Fruit fly (Drosophila melanogaster) whole organism, embryonic: Measurements from ENCODE around the gene a10.

Source experiments
- CG1024 ChIP-seq: fragments of 200-800 bp; sonication (Bioruptor generic); IDR thresholded peaks from 2 replicates; pipeline ENCODE4 v1.3.6; 2022; ENCODE audit warnings: missing biosample characterization, missing genetic modification characterization
- CG10959 ChIP-seq: fragments of 200-800 bp; sonication (Bioruptor generic); IDR thresholded peaks from 2 replicates; pipeline ENCODE4 v1.3.6; 2022; ENCODE audit warnings: missing biosample characterization, missing genetic modification characterization
- CG11085 ChIP-seq: fragments of 200-800 bp; sonication (Bioruptor generic); IDR thresholded peaks from 2 replicates; pipeline ENCODE4 v1.3.6; 2022; ENCODE audit warnings: missing biosample characterization, missing genetic modification characterization
- CG12104 ChIP-seq: fragments of 200-800 bp; sonication (Bioruptor generic); optimal IDR thresholded peaks from 3 replicates; lab custom pipeline; 2016; ENCODE audit warnings: missing biosample characterization, missing genetic modification characterization
- CG1233 ChIP-seq: fragments of 200-800 bp; sonication (Bioruptor generic); optimal IDR thresholded peaks from 4 replicates; lab custom pipeline; 2018; ENCODE audit warnings: missing biosample characterization, mild to moderate bottlenecking, missing genetic modification characterization
- CG12744 ChIP-seq: fragments of 200-800 bp; sonication (Bioruptor generic); optimal IDR thresholded peaks from 2 replicates; lab custom pipeline; 2016; ENCODE audit warnings: missing biosample characterization, missing genetic modification characterization
- CG14860 ChIP-seq: fragments of 200-800 bp; sonication (Bioruptor generic); IDR thresholded peaks from 3 replicates; pipeline ENCODE4 v1.3.6; 2022; ENCODE audit warnings: missing biosample characterization, missing genetic modification characterization; ENCODE audit not compliant: partially characterized antibody
- CG15696 ChIP-seq: fragments of 200-800 bp; sonication (Bioruptor generic); optimal IDR thresholded peaks from 2 replicates; lab custom pipeline; 2019; ENCODE audit warnings: missing biosample characterization, mild to moderate bottlenecking, missing genetic modification characterization, moderate library complexity
- CG16863 ChIP-seq: fragments of 200-800 bp; sonication (Bioruptor generic); optimal IDR thresholded peaks from 3 replicates; lab custom pipeline; 2016; ENCODE audit warnings: missing biosample characterization, missing genetic modification characterization
- CG17612 ChIP-seq: fragments of 200-800 bp; sonication (Bioruptor generic); IDR thresholded peaks from 2 replicates; pipeline ENCODE4 v1.3.6; 2022; ENCODE audit warnings: missing biosample characterization, missing genetic modification characterization
- CG1792 ChIP-seq: fragments of 200-800 bp; sonication (Bioruptor generic); optimal IDR thresholded peaks from 2 replicates; lab custom pipeline; 2016; ENCODE audit warnings: missing biosample characterization, missing genetic modification characterization
- CG2889 ChIP-seq: fragments of 200-800 bp; sonication (Bioruptor generic); IDR thresholded peaks from 3 replicates; pipeline ENCODE4 v1.3.6; 2022; ENCODE audit warnings: missing biosample characterization, missing genetic modification characterization
- CG3065 ChIP-seq: fragments of 200-800 bp; sonication (Bioruptor generic); optimal IDR thresholded peaks from 2 replicates; lab custom pipeline; 2016; ENCODE audit warnings: missing biosample characterization, missing genetic modification characterization
- CG34376 ChIP-seq: fragments of 200-800 bp; sonication (Bioruptor generic); optimal IDR thresholded peaks from 2 replicates; lab custom pipeline; 2018; ENCODE audit warnings: missing biosample characterization, mild to moderate bottlenecking, missing genetic modification characterization
- CG5180 ChIP-seq: fragments of 200-800 bp; sonication (Bioruptor generic); optimal IDR thresholded peaks from 3 replicates; lab custom pipeline; 2017; ENCODE audit warnings: missing biosample characterization, missing genetic modification characterization, mild to moderate bottlenecking, moderate library complexity, missing genetic modification reagents
- CG6654 ChIP-seq: fragments of 200-800 bp; sonication (Bioruptor generic); optimal IDR thresholded peaks from 2 replicates; lab custom pipeline; 2017; ENCODE audit warnings: missing biosample characterization, mild to moderate bottlenecking, missing genetic modification characterization
- CG7963 ChIP-seq: fragments of 200-800 bp; sonication (Bioruptor generic); IDR thresholded peaks from 3 replicates; pipeline ENCODE4 v1.3.6; 2022; ENCODE audit warnings: missing biosample characterization, missing genetic modification characterization; ENCODE audit not compliant: partially characterized antibody
- Ets65A ChIP-seq: fragments of 200-800 bp; sonication (Bioruptor generic); peaks from one replicate; lab custom pipeline; 2016; ENCODE audit warnings: missing biosample characterization, missing genetic modification characterization
- Fer2 ChIP-seq: fragments of 200-800 bp; sonication (Bioruptor generic); optimal IDR thresholded peaks from 2 replicates; lab custom pipeline; 2018; ENCODE audit warnings: missing biosample characterization, mild to moderate bottlenecking, missing genetic modification characterization, moderate library complexity
- HLH3B ChIP-seq: fragments of 200-800 bp; sonication (Bioruptor generic); IDR thresholded peaks from 2 replicates; pipeline ENCODE4 v1.3.6; 2022; ENCODE audit warnings: missing biosample characterization, missing genetic modification characterization
- Hand ChIP-seq: fragments of 200-800 bp; sonication (Bioruptor generic); optimal IDR thresholded peaks from 2 replicates; lab custom pipeline; 2017; ENCODE audit warnings: mild to moderate bottlenecking, missing biosample characterization, missing genetic modification reagents, missing genetic modification characterization
- Hr78 ChIP-seq, 2 experiments: fragments of 200-800 bp in 1 of 2; fragments of >200 bp in 1 of 2; sonication (Bioruptor generic) in 1 of 2; optimal IDR thresholded peaks; 2 replicates each; lab custom pipeline; 2017 to 2019; ENCODE audit warnings: missing biosample characterization in 2 of 2, missing genetic modification characterization in 2 of 2, mild to moderate bottlenecking in 1 of 2, moderate library complexity in 1 of 2
- Lim3 ChIP-seq: fragments of 200-800 bp; sonication (Bioruptor generic); IDR thresholded peaks from 2 replicates; pipeline ENCODE4 v1.3.6; 2022; ENCODE audit warnings: missing biosample characterization, missing genetic modification characterization
- Max ChIP-seq: fragments of 200-800 bp; sonication (Bioruptor generic); optimal IDR thresholded peaks from 2 replicates; lab custom pipeline; 2016; ENCODE audit warnings: missing biosample characterization, mild to moderate bottlenecking, missing genetic modification characterization
- NC2α ChIP-seq: fragments of 200-800 bp; sonication (Bioruptor generic); optimal IDR thresholded peaks from 2 replicates; lab custom pipeline; 2016; ENCODE audit warnings: missing biosample characterization, missing genetic modification characterization
- Nf-YA ChIP-seq: fragments of 200-800 bp; sonication (Bioruptor generic); IDR thresholded peaks from 2 replicates; pipeline ENCODE4 v1.3.6; 2022; ENCODE audit warnings: missing biosample characterization, missing genetic modification characterization
- Side ChIP-seq: fragments of 200-800 bp; sonication (Bioruptor generic); optimal IDR thresholded peaks from 2 replicates; lab custom pipeline; 2016; ENCODE audit warnings: missing biosample characterization, missing genetic modification characterization
- Trl ChIP-seq, 3 experiments: fragments of >200 bp in 2 of 3; fragments of 200-800 bp in 1 of 3; sonication (Bioruptor generic) in 1 of 3; optimal IDR thresholded peaks; 2 replicates in 1 of 3; 3 replicates in 2 of 3; lab custom pipeline; 2016 to 2017; ENCODE audit warnings: missing biosample characterization in 1 of 3, missing genetic modification characterization in 1 of 3
- al ChIP-seq: fragments of 200-800 bp; sonication (Bioruptor generic); IDR thresholded peaks from 2 replicates; pipeline ENCODE4 v1.3.6; 2022; ENCODE audit warnings: missing biosample characterization, missing genetic modification characterization
- ato ChIP-seq: fragments of 200-800 bp; sonication (Bioruptor generic); IDR thresholded peaks from 2 replicates; pipeline ENCODE4 v1.3.6; 2022; ENCODE audit warnings: missing biosample characterization, missing genetic modification characterization; ENCODE audit not compliant: partially characterized antibody
- bab2 ChIP-seq: fragments of 200-800 bp; sonication (Bioruptor generic); optimal IDR thresholded peaks from 2 replicates; lab custom pipeline; 2016; ENCODE audit warnings: missing biosample characterization, missing genetic modification characterization
- cas ChIP-seq: fragments of 200-800 bp; sonication (Bioruptor generic); IDR thresholded peaks from 2 replicates; pipeline ENCODE4 v1.3.6; 2022; ENCODE audit warnings: missing biosample characterization, missing genetic modification characterization
- danr ChIP-seq: fragments of 200-800 bp; sonication (Bioruptor generic); IDR thresholded peaks from 2 replicates; pipeline ENCODE4 v1.3.6; 2022; ENCODE audit warnings: missing biosample characterization, missing genetic modification characterization
- gem ChIP-seq: fragments of 200-800 bp; sonication (Bioruptor generic); optimal IDR thresholded peaks from 2 replicates; lab custom pipeline; 2019; ENCODE audit warnings: missing biosample characterization, mild to moderate bottlenecking, missing genetic modification characterization, moderate library complexity
- hkb ChIP-seq, 2 experiments: fragments of 200-800 bp in 1 of 2; fragments of >200 bp in 1 of 2; sonication (Bioruptor generic) in 1 of 2; IDR thresholded peaks in 1 of 2; optimal IDR thresholded peaks in 1 of 2; 2 replicates each; pipeline versions ENCODE4 v1.3.6 to Lab custom; 2017 to 2022; ENCODE audit warnings: missing biosample characterization in 1 of 2, missing genetic modification characterization in 1 of 2
- inv ChIP-seq: fragments of 200-800 bp; sonication (Bioruptor generic); IDR thresholded peaks from 2 replicates; pipeline ENCODE4 v1.3.6; 2022; ENCODE audit warnings: missing biosample characterization, missing genetic modification characterization; ENCODE audit not compliant: partially characterized antibody
- lbe ChIP-seq: fragments of 200-800 bp; sonication (Bioruptor generic); optimal IDR thresholded peaks from 2 replicates; lab custom pipeline; 2016; ENCODE audit warnings: missing biosample characterization, mild to moderate bottlenecking, missing genetic modification characterization
- mirr ChIP-seq: fragments of 200-800 bp; sonication (Bioruptor generic); optimal IDR thresholded peaks from 3 replicates; lab custom pipeline; 2018; ENCODE audit warnings: missing biosample characterization, mild to moderate bottlenecking, missing genetic modification characterization
- nau ChIP-seq: fragments of 200-800 bp; sonication (Bioruptor generic); optimal IDR thresholded peaks from 3 replicates; lab custom pipeline; 2017; ENCODE audit warnings: missing biosample characterization, mild to moderate bottlenecking, missing genetic modification characterization, missing genetic modification reagents
- pb ChIP-seq: fragments of 200-800 bp; sonication (Bioruptor generic); optimal IDR thresholded peaks from 3 replicates; lab custom pipeline; 2016; ENCODE audit warnings: missing biosample characterization, missing genetic modification characterization
- phol ChIP-seq: fragments of 200-800 bp; sonication (Bioruptor generic); optimal IDR thresholded peaks from 3 replicates; lab custom pipeline; 2018; ENCODE audit warnings: missing biosample characterization, mild to moderate bottlenecking, missing genetic modification characterization, moderate library complexity
- pita ChIP-seq: fragments of 200-800 bp; sonication (Bioruptor generic); optimal IDR thresholded peaks from 2 replicates; lab custom pipeline; 2017; ENCODE audit warnings: missing biosample characterization, mild to moderate bottlenecking, missing genetic modification characterization
- pnt ChIP-seq: fragments of 200-800 bp; sonication (Bioruptor generic); optimal IDR thresholded peaks from 3 replicates; lab custom pipeline; 2016; ENCODE audit warnings: missing biosample characterization, missing genetic modification characterization
- psq ChIP-seq: fragments of 200-800 bp; sonication (Bioruptor generic); optimal IDR thresholded peaks from 2 replicates; lab custom pipeline; 2017; ENCODE audit warnings: missing biosample characterization, missing genetic modification characterization
- run ChIP-seq: fragments of 200-800 bp; sonication (Bioruptor generic); optimal IDR thresholded peaks from 3 replicates; lab custom pipeline; 2018; ENCODE audit warnings: missing biosample characterization, mild to moderate bottlenecking, missing genetic modification characterization
- tap ChIP-seq: fragments of 200-800 bp; optimal IDR thresholded peaks from 3 replicates; lab custom pipeline; 2019; ENCODE audit warnings: missing biosample characterization, mild to moderate bottlenecking, missing genetic modification characterization, moderate library complexity
- toy ChIP-seq: fragments of 200-800 bp; sonication (Bioruptor generic); IDR thresholded peaks from 2 replicates; pipeline ENCODE4 v1.3.6; 2022; ENCODE audit warnings: missing biosample characterization, missing genetic modification characterization
- trem ChIP-seq: fragments of 200-800 bp; optimal IDR thresholded peaks from 3 replicates; lab custom pipeline; 2019; ENCODE audit warnings: missing biosample characterization, mild to moderate bottlenecking, missing genetic modification characterization, moderate library complexity

a10 gene

dm6 chr3L:17009715-17010491, 13.6 kb downstream of the a10 start (continued):
- TF ChIP-seq bab2, result peak; percentile 23
- no peak for TF ChIP-seq CG6654
- no peak for TF ChIP-seq pita
- TF ChIP-seq Nf-YA (GFP tag; lab: Robert Waterston, UW), result no peak
- no peak for TF ChIP-seq danr (GFP tag; lab: Robert Waterston, UW)
- TF ChIP-seq CG12744 (GFP tag; lab: Kevin White, UChicago), result no peak
- TF ChIP-seq CG1233 (GFP tag; lab: Kevin White, UChicago), result peak; percentile 21
- peak; percentile 63 for TF ChIP-seq CG5180 (GFP tag; lab: Kevin White, UChicago)
- no peak for TF ChIP-seq CG2889 (GFP tag; lab: Robert Waterston, UW)
- TF ChIP-seq hkb (optimal IDR thresholded peaks at IDR 0.05; lab: Kevin White, UChicago), result no peak
- 0 out of 2 replicates have a peak, but pooled peaks have one; percentile 31 for TF ChIP-seq hkb (GFP tag; IDR thresholded peaks at IDR 0.05; lab: Robert Waterston, UW)
- peak; percentile 32 for TF ChIP-seq run (tag; lab: Kevin White, UChicago)
- TF ChIP-seq Side (GFP tag; lab: Kevin White, UChicago), result no peak
- no peak for TF ChIP-seq NC2α (GFP tag; lab: Kevin White, UChicago)
- TF ChIP-seq CG7963 (GFP tag; lab: Robert Waterston, UW), result 0 out of 3 replicates have a peak, but pooled peaks have one; percentile 45
- TF ChIP-seq CG1024 (GFP tag; lab: Robert Waterston, UW), result no peak
- peak; percentile 96 for TF ChIP-seq mirr (GFP tag; lab: Kevin White, UChicago)
- no peak for TF ChIP-seq Lim3 (GFP tag; lab: Robert Waterston, UW)
- no peak for TF ChIP-seq CG14860 (GFP tag; lab: Robert Waterston, UW)
- no peak for TF ChIP-seq toy (GFP tag; lab: Robert Waterston, UW)
- TF ChIP-seq HLH3B (GFP tag; lab: Robert Waterston, UW), result peak; percentile 28; the same call in 1 of the 2 replicates
- TF ChIP-seq CG3065 (GFP tag; lab: Kevin White, UChicago), result no peak
- peak; percentile 45 for TF ChIP-seq Hand (GFP tag; lab: Kevin White, UChicago)
- 0 out of 2 replicates have a peak, but pooled peaks have one; percentile 8 for TF ChIP-seq CG11085
- no peak for TF ChIP-seq Fer2
- peak; percentile 56 for TF ChIP-seq pb
- no peak for TF ChIP-seq cas (GFP tag; lab: Robert Waterston, UW)
- no peak for TF ChIP-seq tap (tag; lab: Kevin White, UChicago)
- TF ChIP-seq CG1792 (GFP tag; lab: Kevin White, UChicago), result peak; percentile 14
- TF ChIP-seq CG10959 (GFP tag; lab: Robert Waterston, UW), result no peak
- TF ChIP-seq al (GFP tag; lab: Robert Waterston, UW), result peak; percentile 24; the same call in 1 of the 2 replicates
- TF ChIP-seq nau (GFP tag; lab: Kevin White, UChicago), result peak; percentile 14
- TF ChIP-seq Max (GFP tag; lab: Kevin White, UChicago), result peak; percentile 41
- peak; percentile 61 for TF ChIP-seq gem
- peak; percentile 26 for TF ChIP-seq CG15696 (tag; lab: Kevin White, UChicago)
- TF ChIP-seq trem (tag; lab: Kevin White, UChicago), result no peak
- peak; percentile 43 to 54 for TF ChIP-seq Trl (optimal IDR thresholded peaks at IDR 0.05; lab: Kevin White, UChicago)
- no peak for TF ChIP-seq Trl (GFP tag; optimal IDR thresholded peaks at IDR 0.05; lab: Kevin White, UChicago)
- no peak for TF ChIP-seq CG12104 (GFP tag; lab: Kevin White, UChicago)
- TF ChIP-seq Hr78 (GFP tag; optimal IDR thresholded peaks at IDR 0.05; lab: Kevin White, UChicago), result peak in 1 of 2 experiments; percentile 81
- no peak for TF ChIP-seq psq
- peak; percentile 95 for TF ChIP-seq CG34376
- peak; percentile 91 for TF ChIP-seq Ets65A
- no peak for TF ChIP-seq CG17612 (GFP tag; lab: Robert Waterston, UW)
- TF ChIP-seq pnt (GFP tag; lab: Kevin White, UChicago), result no peak
- TF ChIP-seq phol (tag; lab: Kevin White, UChicago), result peak; percentile 20
- no peak for TF ChIP-seq CG16863 (GFP tag; lab: Kevin White, UChicago)
- TF ChIP-seq inv (GFP tag; lab: Robert Waterston, UW), result 0 out of 2 replicates have a peak, but pooled peaks have one; percentile 29
- TF ChIP-seq lbe (GFP tag; lab: Kevin White, UChicago), result peak; percentile 34
- peak; percentile 40; the same call in 1 of the 2 replicates for TF ChIP-seq ato (GFP tag; lab: Robert Waterston, UW)
